Worm (Caenorhabditis elegans) whole organism, late embryonic: ENCODE data around the gene kbp-2.
A peak's percentile ranks its signal among the peaks of the same experiment; 100 is the strongest.

ENCODE experiments used
- C08G9.2 ChIP-seq: sonication (generic microtip); optimal IDR thresholded peaks from 2 replicates; lab custom pipeline; 2016; ENCODE audit warnings: mild to moderate bottlenecking, missing genetic modification characterization, moderate library complexity, missing compliant biosample characterization
- F13H6.1 ChIP-seq: sonication (generic microtip); optimal IDR thresholded peaks from 2 replicates; lab custom pipeline; 2016; ENCODE audit warnings: missing genetic modification characterization, missing compliant biosample characterization
- T23F11.4 ChIP-seq: fragments of 200-800 bp; sonication (Bioruptor generic); optimal IDR thresholded peaks from 2 replicates; lab custom pipeline; 2018; ENCODE audit warnings: mild to moderate bottlenecking, missing genetic modification characterization, missing compliant biosample characterization
- ahr-1 ChIP-seq: sonication (generic microtip); optimal IDR thresholded peaks from 2 replicates; lab custom pipeline; 2016; ENCODE audit warnings: missing genetic modification characterization, missing compliant biosample characterization
- ama-1 ChIP-seq: fragments of 150-350 bp; optimal IDR thresholded peaks from 2 replicates; lab custom pipeline; 2014
- ceh-14 ChIP-seq: sonication (generic microtip); optimal IDR thresholded peaks from 2 replicates; lab custom pipeline; 2016; ENCODE audit warnings: missing genotype, missing genetic modification characterization, missing compliant biosample characterization
- ceh-18 ChIP-seq: sonication (generic microtip); optimal IDR thresholded peaks from 2 replicates; lab custom pipeline; 2016; ENCODE audit warnings: missing genetic modification characterization, missing compliant biosample characterization
- ceh-19 ChIP-seq: fragments of 200-800 bp; sonication (Bioruptor generic); optimal IDR thresholded peaks from 2 replicates; lab custom pipeline; 2018; ENCODE audit warnings: mild to moderate bottlenecking, missing genetic modification characterization, missing compliant biosample characterization
- ceh-2 ChIP-seq: sonication (generic microtip); optimal IDR thresholded peaks from 2 replicates; lab custom pipeline; 2016; ENCODE audit warnings: missing genotype, missing genetic modification characterization, missing compliant biosample characterization
- ceh-22 ChIP-seq: sonication (generic microtip); optimal IDR thresholded peaks from 2 replicates; lab custom pipeline; 2017; ENCODE audit warnings: missing biosample characterization, missing genetic modification characterization
- ceh-30 ChIP-seq: fragments of 150-350 bp; optimal IDR thresholded peaks from 2 replicates; lab custom pipeline; 2014; ENCODE audit warnings: missing biosample characterization, missing genetic modification characterization
- ceh-31 ChIP-seq: sonication (generic microtip); optimal IDR thresholded peaks from 2 replicates; lab custom pipeline; 2016; ENCODE audit warnings: missing genetic modification characterization, missing compliant biosample characterization
- ceh-34 ChIP-seq: sonication (generic microtip); optimal IDR thresholded peaks from 2 replicates; lab custom pipeline; 2016; ENCODE audit warnings: mild to moderate bottlenecking, missing genetic modification characterization, missing compliant biosample characterization
- ceh-6 ChIP-seq: fragments of 200-800 bp; sonication (Bioruptor generic); optimal IDR thresholded peaks from 2 replicates; lab custom pipeline; 2018; ENCODE audit warnings: mild to moderate bottlenecking, missing genetic modification characterization, missing compliant biosample characterization
- ceh-9 ChIP-seq: sonication (generic microtip); optimal IDR thresholded peaks from 2 replicates; lab custom pipeline; 2016; ENCODE audit warnings: mild to moderate bottlenecking, missing genetic modification characterization, inconsistent platforms, missing compliant biosample characterization
- dve-1 ChIP-seq: sonication (generic microtip); optimal IDR thresholded peaks from 2 replicates; lab custom pipeline; 2017; ENCODE audit warnings: antibody characterized with exemption, mild to moderate bottlenecking, missing genetic modification characterization, missing compliant biosample characterization
- elt-2 ChIP-seq: sonication (generic microtip); optimal IDR thresholded peaks from 2 replicates; lab custom pipeline; 2016; ENCODE audit warnings: missing genetic modification reagents, missing genetic modification characterization, missing compliant biosample characterization
- ets-4 ChIP-seq: sonication (generic microtip); optimal IDR thresholded peaks from 2 replicates; lab custom pipeline; 2016; ENCODE audit warnings: missing genetic modification characterization, missing compliant biosample characterization
- eyg-1 ChIP-seq: sonication (generic microtip); optimal IDR thresholded peaks from 2 replicates; lab custom pipeline; 2016; ENCODE audit warnings: missing genotype, missing genetic modification characterization, missing compliant biosample characterization
- fax-1 ChIP-seq: sonication (generic microtip); optimal IDR thresholded peaks from 2 replicates; lab custom pipeline; 2016; ENCODE audit warnings: missing genotype, missing genetic modification characterization, missing compliant biosample characterization
- fkh-6 ChIP-seq: sonication (generic microtip); optimal IDR thresholded peaks from 2 replicates; lab custom pipeline; 2016; ENCODE audit warnings: missing genetic modification characterization, missing compliant biosample characterization
- gmeb-2 ChIP-seq: sonication (generic microtip); optimal IDR thresholded peaks from 2 replicates; lab custom pipeline; 2016; ENCODE audit warnings: missing genetic modification characterization, inconsistent platforms, missing compliant biosample characterization
- hlh-15 ChIP-seq: sonication (generic microtip); optimal IDR thresholded peaks from 2 replicates; lab custom pipeline; 2016; ENCODE audit warnings: missing genetic modification characterization, missing compliant biosample characterization
- hlh-30 ChIP-seq: sonication (generic microtip); optimal IDR thresholded peaks from 2 replicates; lab custom pipeline; 2017; ENCODE audit warnings: antibody characterized with exemption, missing genetic modification characterization, missing compliant biosample characterization; ENCODE audit not compliant: insufficient read depth
- hlh-8 ChIP-seq: sonication (generic microtip); optimal IDR thresholded peaks from 2 replicates; lab custom pipeline; 2016; ENCODE audit warnings: missing genotype, missing genetic modification characterization, missing compliant biosample characterization
- lim-6 ChIP-seq: sonication (generic microtip); optimal IDR thresholded peaks from 2 replicates; lab custom pipeline; 2016; ENCODE audit warnings: missing genetic modification characterization, missing compliant biosample characterization
- lin-11 ChIP-seq: fragments of 200-800 bp; sonication (Bioruptor generic); optimal IDR thresholded peaks from 2 replicates; lab custom pipeline; 2018; ENCODE audit warnings: mild to moderate bottlenecking, missing genetic modification characterization, missing compliant biosample characterization
- madf-2 ChIP-seq: sonication (generic microtip); optimal IDR thresholded peaks from 2 replicates; lab custom pipeline; 2017; ENCODE audit warnings: missing genetic modification characterization, missing compliant biosample characterization
- mec-3 ChIP-seq: sonication (generic microtip); optimal IDR thresholded peaks from 2 replicates; lab custom pipeline; 2016; ENCODE audit warnings: borderline replicate concordance, missing genetic modification characterization, missing compliant biosample characterization
- nfya-1 ChIP-seq: sonication (generic microtip); optimal IDR thresholded peaks from 2 replicates; lab custom pipeline; 2017; ENCODE audit warnings: missing genetic modification characterization, mild to moderate bottlenecking, missing compliant biosample characterization, antibody characterized with exemption, moderate library complexity
- nhr-11 ChIP-seq: fragments of 150-350 bp; optimal IDR thresholded peaks from 2 replicates; lab custom pipeline; 2014; ENCODE audit warnings: missing biosample characterization, missing genetic modification characterization
- nhr-232 ChIP-seq: sonication (generic microtip); optimal IDR thresholded peaks from 2 replicates; lab custom pipeline; 2016; ENCODE audit warnings: missing genetic modification characterization, missing compliant biosample characterization
- pax-1 ChIP-seq: fragments of 150-350 bp; optimal IDR thresholded peaks from 2 replicates; lab custom pipeline; 2014; ENCODE audit warnings: missing biosample characterization, missing genetic modification characterization
- pqm-1 ChIP-seq: sonication (generic microtip); optimal IDR thresholded peaks from 2 replicates; lab custom pipeline; 2016; ENCODE audit warnings: missing genetic modification characterization, missing compliant biosample characterization
- ref-2 ChIP-seq: sonication (generic microtip); optimal IDR thresholded peaks from 2 replicates; lab custom pipeline; 2016; ENCODE audit warnings: missing genetic modification characterization, missing compliant biosample characterization
- rnt-1 ChIP-seq: sonication (generic microtip); optimal IDR thresholded peaks from 2 replicates; lab custom pipeline; 2016; ENCODE audit warnings: missing genetic modification characterization, missing compliant biosample characterization
- sdc-2 ChIP-seq: sonication (generic microtip); optimal IDR thresholded peaks from 2 replicates; lab custom pipeline; 2016; ENCODE audit warnings: missing genotype, missing genetic modification characterization, missing compliant biosample characterization
- syd-9 ChIP-seq: sonication (generic microtip); optimal IDR thresholded peaks from 2 replicates; lab custom pipeline; 2016; ENCODE audit warnings: mild to moderate bottlenecking, missing genetic modification characterization, moderate library complexity, missing compliant biosample characterization
- tbx-2 ChIP-seq: sonication (generic microtip); optimal IDR thresholded peaks from 2 replicates; lab custom pipeline; 2016; ENCODE audit warnings: missing genetic modification characterization, missing compliant biosample characterization
- tbx-7 ChIP-seq: sonication (generic microtip); optimal IDR thresholded peaks from 2 replicates; lab custom pipeline; 2016; ENCODE audit warnings: missing genotype, missing genetic modification characterization, missing compliant biosample characterization
- unc-3 ChIP-seq, 2 experiments: fragments of 200-800 bp in 1 of 2; sonication (Bioruptor generic) in 1 of 2; sonication (generic microtip) in 1 of 2; conservative IDR thresholded peaks in 1 of 2; optimal IDR thresholded peaks in 1 of 2; 2 replicates each; pipeline versions ENCODE4 v1.3.6 to Lab custom; 2016 to 2022; ENCODE audit warnings: missing compliant biosample characterization in 2 of 2, missing genetic modification characterization in 2 of 2, missing genetic modification reagents in 1 of 2
- unc-42 ChIP-seq: sonication (generic microtip); optimal IDR thresholded peaks from 2 replicates; lab custom pipeline; 2016; ENCODE audit warnings: missing genotype, missing genetic modification characterization, missing compliant biosample characterization
- unc-55 ChIP-seq: sonication (generic microtip); optimal IDR thresholded peaks from 2 replicates; lab custom pipeline; 2017; ENCODE audit warnings: missing biosample characterization, missing genetic modification reagents, missing genetic modification characterization
- unc-86 ChIP-seq: sonication (generic microtip); optimal IDR thresholded peaks from 2 replicates; lab custom pipeline; 2016; ENCODE audit warnings: missing genetic modification characterization, missing compliant biosample characterization
- zip-5 ChIP-seq: sonication (generic microtip); optimal IDR thresholded peaks from 2 replicates; lab custom pipeline; 2016; ENCODE audit warnings: missing genetic modification characterization, missing compliant biosample characterization
- ztf-16 ChIP-seq: sonication (generic microtip); optimal IDR thresholded peaks from 2 replicates; lab custom pipeline; 2017; ENCODE audit warnings: missing genetic modification characterization, missing compliant biosample characterization

kbp-2 gene

ce11 chrIII:4906365-4906764 is 2.7 kb upstream of the kbp-2 start:
- TF ChIP-seq ceh-31 (tag; lab: Kevin White, UChicago) (no peak), hlh-30 (tag; lab: Kevin White, UChicago) (no peak), ref-2 (tag; lab: Kevin White, UChicago) (no peak), elt-2 (peak; percentile 43), lin-11 (no peak)

- peak; percentile 6 for TF ChIP-seq ceh-18
- peak; percentile 62 for TF ChIP-seq elt-2
- TF ChIP-seq ceh-2 (tag; lab: Kevin White, UChicago), result peak; percentile 93
- peak; percentile 40 for TF ChIP-seq fkh-6
- peak; percentile 85 for TF ChIP-seq tbx-7 (tag; lab: Kevin White, UChicago)
- TF ChIP-seq ahr-1 (tag; lab: Kevin White, UChicago), result peak; percentile 24
- TF ChIP-seq nfya-1 (tag; lab: Kevin White, UChicago), result no peak
- TF ChIP-seq unc-42 (tag; lab: Kevin White, UChicago), result peak; percentile 20
- TF ChIP-seq lin-11, result no peak
- peak; percentile 85 for TF ChIP-seq tbx-2 (tag; lab: Kevin White, UChicago)
- peak; percentile 37 for TF ChIP-seq F13H6.1
- peak; percentile 7 for TF ChIP-seq eyg-1
- TF ChIP-seq zip-5 (tag; lab: Kevin White, UChicago), result peak; percentile 75
- TF ChIP-seq lim-6 (tag; lab: Kevin White, UChicago), result peak; percentile 43
- peak; percentile 88 for TF ChIP-seq ets-4 (tag; lab: Kevin White, UChicago)
- peak; percentile 79 for TF ChIP-seq mec-3 (tag; lab: Kevin White, UChicago)
- TF ChIP-seq hlh-8 (tag; lab: Kevin White, UChicago), result peak; percentile 89
- no peak for TF ChIP-seq nhr-232
- peak; percentile 92 for TF ChIP-seq ceh-31 (tag; lab: Kevin White, UChicago)
- no peak for TF ChIP-seq dve-1 (tag; lab: Kevin White, UChicago)
- no peak for TF ChIP-seq ama-1
- no peak for TF ChIP-seq syd-9 (tag; lab: Kevin White, UChicago)
- peak; percentile 54 for TF ChIP-seq sdc-2 (tag; lab: Kevin White, UChicago)
- peak; percentile 51 for TF ChIP-seq fax-1 (tag; lab: Kevin White, UChicago)
- TF ChIP-seq hlh-15 (tag; lab: Kevin White, UChicago), result no peak
- TF ChIP-seq ztf-16 (tag; lab: Kevin White, UChicago), result peak; percentile 1
- no peak for TF ChIP-seq unc-3 (GFP tag; conservative IDR thresholded peaks at IDR 0.05; lab: Robert Waterston, UW)
- TF ChIP-seq unc-3 (tag; optimal IDR thresholded peaks at IDR 0.05; lab: Kevin White, UChicago), result no peak
- peak; percentile 90 for TF ChIP-seq C08G9.2 (tag; lab: Kevin White, UChicago)
- no peak for TF ChIP-seq pax-1 (tag; lab: Kevin White, UChicago)
- TF ChIP-seq ceh-14 (tag; lab: Kevin White, UChicago), result peak; percentile 14
- peak; percentile 46 for TF ChIP-seq rnt-1 (tag; lab: Kevin White, UChicago)
- peak; percentile 15 for TF ChIP-seq ceh-34 (tag; lab: Kevin White, UChicago)
- TF ChIP-seq ref-2 (tag; lab: Kevin White, UChicago), result peak; percentile 51
- TF ChIP-seq unc-86 (tag; lab: Kevin White, UChicago), result peak; percentile 10
Measured at ce11 chrIII:4905405-4905804, 1.7 kb upstream of the kbp-2 start, which contains the start of gene F26F4.8. TSS of gene F26F4.8 (minus strand) at chrIII:4905473.

ce11 chrIII:4900260-4900659 is 3.4 kb downstream of the kbp-2 start, which contains the start of gene tag-340:
TSS of gene tag-340 (plus strand) at chrIII:4900508.
- TF ChIP-seq lim-6 (tag; lab: Kevin White, UChicago) (no peak), dve-1 (tag; lab: Kevin White, UChicago) (no peak), ceh-22 (tag; lab: Kevin White, UChicago) (no peak), ama-1 (no peak), hlh-30 (tag; lab: Kevin White, UChicago) (no peak), eyg-1 (no peak)

ce11 chrIII:4899728-4900127 is 4.0 kb downstream of the kbp-2 start:
- TF ChIP-seq ceh-6 (GFP tag; lab: Kevin White, UChicago), result peak; percentile 53
- peak; percentile 89 for TF ChIP-seq unc-42 (tag; lab: Kevin White, UChicago)
- peak; percentile 40 for TF ChIP-seq hlh-8 (tag; lab: Kevin White, UChicago)
- TF ChIP-seq dve-1 (tag; lab: Kevin White, UChicago), result peak; percentile 93
- TF ChIP-seq mec-3 (tag; lab: Kevin White, UChicago), result no peak
- TF ChIP-seq syd-9 (tag; lab: Kevin White, UChicago), result peak; percentile 70
- TF ChIP-seq lin-11, result no peak
- peak; percentile 98 for TF ChIP-seq tbx-2 (tag; lab: Kevin White, UChicago)
- TF ChIP-seq madf-2 (tag; lab: Kevin White, UChicago), result peak; percentile 63
- peak; percentile 40 for TF ChIP-seq T23F11.4 (GFP tag; lab: Kevin White, UChicago)
- peak; percentile 25 for TF ChIP-seq eyg-1
- TF ChIP-seq pqm-1 (tag; lab: Kevin White, UChicago), result peak; percentile 77
- TF ChIP-seq ceh-9 (tag; lab: Kevin White, UChicago), result no peak
- TF ChIP-seq nhr-11 (tag; lab: Kevin White, UChicago), result no peak
- TF ChIP-seq unc-55 (GFP tag; lab: Kevin White, UChicago), result peak; percentile 94
- peak; percentile 56 for TF ChIP-seq ceh-19 (GFP tag; lab: Kevin White, UChicago)
- peak; percentile 5 for TF ChIP-seq ceh-30
- TF ChIP-seq gmeb-2 (tag; lab: Kevin White, UChicago), result peak; percentile 10
- TF ChIP-seq pax-1 (tag; lab: Kevin White, UChicago), result peak; percentile 45
